Fruit fly (Drosophila melanogaster): ENCODE data around the gene Thor.
A peak's percentile ranks its signal among the peaks of the same experiment; 100 is the strongest.

Thor gene

dm6 chr2L:3485506-3485905 is 7.3 kb downstream of the Thor start:
- peak; percentile 7; the same call in 1 of the 2 replicates for TF ChIP-seq Ets98B (GFP tag; IDR thresholded peaks at IDR 0.05)
- TF ChIP-seq CG12605 (GFP tag; IDR thresholded peaks at IDR 0.05) = peak; percentile 53; the same call in 1 of the 2 replicates
- TF ChIP-seq CG9948 (tag; optimal IDR thresholded peaks at IDR 0.05) = no peak
- TF ChIP-seq CG8301 (tag; optimal IDR thresholded peaks at IDR 0.05) = peak; percentile 40
- TF ChIP-seq CG8159 (tag; optimal IDR thresholded peaks at IDR 0.05) = no peak
- peak; percentile 44 for TF ChIP-seq CG14655 (GFP tag; optimal IDR thresholded peaks at IDR 0.05)
- TF ChIP-seq CG10348 (GFP tag; IDR thresholded peaks at IDR 0.05) = no peak
- TF ChIP-seq CG34367 (tag; optimal IDR thresholded peaks at IDR 0.05) = no peak
- no peak for TF ChIP-seq CG15710 (tag; optimal IDR thresholded peaks at IDR 0.05)
- TF ChIP-seq fd96Ca (GFP tag; IDR thresholded peaks at IDR 0.05) = 0 out of 3 replicates have a peak, but pooled peaks have one; percentile 27
- TF ChIP-seq CG4496 (GFP tag; IDR thresholded peaks at IDR 0.05) = 0 out of 3 replicates have a peak, but pooled peaks have one; percentile 41
- TF ChIP-seq CG32121 (GFP tag; IDR thresholded peaks at IDR 0.05) = 0 out of 2 replicates have a peak, but pooled peaks have one; percentile 9

DNA sequence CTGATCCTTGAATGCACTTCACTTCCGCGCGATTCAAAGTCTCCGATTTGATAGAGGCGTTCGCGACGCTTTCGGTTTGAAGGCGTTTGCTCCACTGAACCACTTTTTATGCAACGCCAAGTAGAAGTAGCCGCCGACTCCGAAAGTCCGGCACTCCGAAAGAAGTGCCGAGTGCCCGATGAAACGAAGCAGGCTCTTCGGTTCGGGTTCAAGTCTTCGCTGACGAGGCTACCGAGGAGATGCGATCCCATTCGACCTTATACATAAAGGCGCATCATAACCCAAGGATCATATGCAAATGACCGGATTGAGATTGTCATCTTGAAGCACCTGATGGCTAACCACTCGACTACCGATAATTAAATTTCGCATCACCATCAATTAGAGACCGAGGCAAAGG is 12.7 kb downstream of the Thor start, which contains the start of gene CG15414:
Gene CG15414 (minus strand): TSS at position 101 of the 400 bp plus-strand sequence.
- TF ChIP-seq rn (GFP tag; IDR thresholded peaks at IDR 0.05) (no peak), fd96Ca (GFP tag; IDR thresholded peaks at IDR 0.05) (no peak), CG4496 (GFP tag; IDR thresholded peaks at IDR 0.05) (peak; percentile 53; the same call in 2 of the 3 replicates)

dm6 chr2L:3493475-3493874 is 15.2 kb downstream of the Thor start:
- TF ChIP-seq Pif1A (GFP tag; optimal IDR thresholded peaks at IDR 0.05) (no peak), EcR (GFP tag; optimal IDR thresholded peaks at IDR 0.05) (no peak), CG8301 (tag; optimal IDR thresholded peaks at IDR 0.05) (peak; percentile 2), Snoo (tag; optimal IDR thresholded peaks at IDR 0.05) (no peak), fd96Ca (GFP tag; IDR thresholded peaks at IDR 0.05) (no peak), CG32121 (GFP tag; IDR thresholded peaks at IDR 0.05) (peak; percentile 48; the same call in 1 of the 2 replicates), CG12605 (GFP tag; IDR thresholded peaks at IDR 0.05) (peak; percentile 33; the same call in 1 of the 2 replicates), CG4496 (GFP tag; IDR thresholded peaks at IDR 0.05) (no peak; the same call in 2 of the 3 replicates)

DNA sequence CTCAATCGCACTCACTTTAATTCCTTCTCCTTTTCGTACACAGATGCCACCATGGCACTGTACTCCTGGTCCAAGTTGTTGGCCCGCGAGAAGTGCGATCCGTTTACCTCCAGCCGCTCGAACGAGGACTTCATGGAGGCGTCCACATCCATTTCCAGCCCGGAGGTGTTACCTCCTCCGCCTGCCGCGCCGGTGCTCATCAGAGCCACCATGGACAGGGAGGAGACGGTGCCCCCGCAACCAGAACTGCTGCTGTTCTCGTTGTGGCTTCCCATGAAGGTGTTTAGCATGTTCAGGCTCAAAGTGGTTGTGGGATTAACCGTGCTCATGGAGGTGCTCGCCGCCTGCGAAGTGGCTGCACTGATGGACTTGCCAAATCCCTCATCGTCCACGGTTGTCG is 17.2 kb downstream of the Thor start:
- no peak for TF ChIP-seq CG9948 (tag; optimal IDR thresholded peaks at IDR 0.05)
- TF ChIP-seq EcR (GFP tag; optimal IDR thresholded peaks at IDR 0.05) = no peak
- no peak for TF ChIP-seq gl (tag; optimal IDR thresholded peaks at IDR 0.05)
- no peak for TF ChIP-seq D1 (tag; optimal IDR thresholded peaks at IDR 0.05)
- TF ChIP-seq CG14655 (GFP tag; optimal IDR thresholded peaks at IDR 0.05) = no peak
- TF ChIP-seq CG10348 (GFP tag; IDR thresholded peaks at IDR 0.05) = no peak
- TF ChIP-seq CG32121 (GFP tag; IDR thresholded peaks at IDR 0.05) = no peak
- no peak for TF ChIP-seq CG12605 (GFP tag; IDR thresholded peaks at IDR 0.05)
- TF ChIP-seq CG17806 (tag; optimal IDR thresholded peaks at IDR 0.05) = no peak
- TF ChIP-seq fd96Ca (GFP tag; IDR thresholded peaks at IDR 0.05) = no peak
- no peak for TF ChIP-seq Snoo (tag; optimal IDR thresholded peaks at IDR 0.05)
- no peak for TF ChIP-seq rn (GFP tag; IDR thresholded peaks at IDR 0.05)
- no peak for TF ChIP-seq Ets98B (GFP tag; IDR thresholded peaks at IDR 0.05)
- TF ChIP-seq CG4496 (GFP tag; IDR thresholded peaks at IDR 0.05) = no peak
- no peak for TF ChIP-seq Pif1B (GFP tag; optimal IDR thresholded peaks at IDR 0.05)
- TF ChIP-seq CG8301 (tag; optimal IDR thresholded peaks at IDR 0.05) = no peak

dm6 chr2L:3504851-3505250 is 26.6 kb downstream of the Thor start:
- TF ChIP-seq Snoo (tag; optimal IDR thresholded peaks at IDR 0.05) (no peak), CG13204 (GFP tag; optimal IDR thresholded peaks at IDR 0.05) (no peak), rn (GFP tag; IDR thresholded peaks at IDR 0.05) (no peak), CG14655 (GFP tag; optimal IDR thresholded peaks at IDR 0.05) (no peak), CG32121 (GFP tag; IDR thresholded peaks at IDR 0.05) (no peak), D1 (tag; optimal IDR thresholded peaks at IDR 0.05) (no peak), CG10348 (GFP tag; IDR thresholded peaks at IDR 0.05) (no peak), Pif1B (GFP tag; optimal IDR thresholded peaks at IDR 0.05) (no peak), CG8301 (tag; optimal IDR thresholded peaks at IDR 0.05) (no peak), Pif1A (GFP tag; optimal IDR thresholded peaks at IDR 0.05) (no peak), CG34367 (tag; optimal IDR thresholded peaks at IDR 0.05) (no peak), CG9948 (tag; optimal IDR thresholded peaks at IDR 0.05) (no peak)

- TF ChIP-seq Pif1A (GFP tag; optimal IDR thresholded peaks at IDR 0.05) (no peak), CG12605 (GFP tag; IDR thresholded peaks at IDR 0.05) (no peak), Snoo (tag; optimal IDR thresholded peaks at IDR 0.05) (no peak), CG9948 (tag; optimal IDR thresholded peaks at IDR 0.05) (no peak), CG32121 (GFP tag; IDR thresholded peaks at IDR 0.05) (no peak), CG13204 (GFP tag; optimal IDR thresholded peaks at IDR 0.05) (no peak), CG34367 (tag; optimal IDR thresholded peaks at IDR 0.05) (no peak), Ets98B (GFP tag; IDR thresholded peaks at IDR 0.05) (no peak), CG10348 (GFP tag; IDR thresholded peaks at IDR 0.05) (no peak), EcR (GFP tag; optimal IDR thresholded peaks at IDR 0.05) (no peak), CG4496 (GFP tag; IDR thresholded peaks at IDR 0.05) (no peak), CG14655 (GFP tag; optimal IDR thresholded peaks at IDR 0.05) (no peak), CG8301 (tag; optimal IDR thresholded peaks at IDR 0.05) (no peak), rn (GFP tag; IDR thresholded peaks at IDR 0.05) (no peak), CG8159 (tag; optimal IDR thresholded peaks at IDR 0.05) (no peak)
Observed at dm6 chr2L:3506322-3506721, 28.1 kb downstream of the Thor start.

DNA sequence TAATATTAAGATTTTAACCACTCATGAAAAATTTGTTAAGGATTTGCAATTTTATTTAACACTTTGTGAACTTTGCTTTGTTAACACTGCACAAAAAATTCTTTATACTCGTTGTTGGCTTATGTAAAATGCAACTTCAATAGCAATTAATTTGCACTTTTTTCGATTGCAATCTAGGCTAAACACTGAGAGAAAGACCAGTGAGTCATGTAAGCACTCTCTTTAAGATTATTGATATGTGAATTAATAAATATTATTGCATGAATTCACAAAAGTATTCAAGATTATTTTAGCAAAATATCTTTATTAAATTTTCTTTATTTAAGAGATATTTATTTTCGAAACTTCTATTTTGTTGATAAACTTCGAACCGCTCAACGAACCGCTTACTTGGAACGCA is 28.6 kb downstream of the Thor start:
- no peak; the same call in none of the 2 replicates for TF ChIP-seq CG32121 (GFP tag; IDR thresholded peaks at IDR 0.05)
- 0 out of 2 replicates have a peak, but pooled peaks have one; percentile 36 for TF ChIP-seq Ets98B (GFP tag; IDR thresholded peaks at IDR 0.05)
